Worm (Caenorhabditis elegans): ENCODE data around the gene gar-2.

The gar-2 gene

ce11 chrIII:6317345-6317744 is 8.2 kb downstream of the gar-2 start:
- TF ChIP-seq him-1 (tag; optimal IDR thresholded peaks at IDR 0.05), result no peak
- no peak for TF ChIP-seq dao-5 (tag; optimal IDR thresholded peaks at IDR 0.05)
- TF ChIP-seq W03F9.2 (tag; optimal IDR thresholded peaks at IDR 0.05), result no peak

ce11 chrIII:6324139-6324538 is 15.0 kb downstream of the gar-2 start, which contains the start of gene C56G2.5:
Gene C56G2.5, minus strand, starts transcription at chrIII:6324239.
- TF ChIP-seq W03F9.2 (tag; optimal IDR thresholded peaks at IDR 0.05), result no peak
- TF ChIP-seq him-1 (tag; optimal IDR thresholded peaks at IDR 0.05), result no peak
- no peak for TF ChIP-seq dao-5 (tag; optimal IDR thresholded peaks at IDR 0.05)

- TF ChIP-seq W03F9.2 (tag; optimal IDR thresholded peaks at IDR 0.05), result no peak
- TF ChIP-seq dao-5 (tag; optimal IDR thresholded peaks at IDR 0.05), result no peak
- no peak for TF ChIP-seq him-1 (tag; optimal IDR thresholded peaks at IDR 0.05)
These were observed 22.1 kb downstream of the gar-2 start, which contains the start of gene C56G2.4 for ce11 chrIII:6331211-6331782. Gene C56G2.4, plus strand, starts transcription at chrIII:6331732.

- TF ChIP-seq him-1 (tag; optimal IDR thresholded peaks at IDR 0.05) (no peak), dao-5 (tag; optimal IDR thresholded peaks at IDR 0.05) (no peak), W03F9.2 (tag; optimal IDR thresholded peaks at IDR 0.05) (no peak)
These were observed 25.2 kb downstream of the gar-2 start for ce11 chrIII:6334364-6334763.

ce11 chrIII:6339919-6340434 is 30.8 kb downstream of the gar-2 start, which contains the start of gene let-767:
Gene let-767, minus strand, starts transcription at chrIII:6339969.
- TF ChIP-seq him-1 (tag; optimal IDR thresholded peaks at IDR 0.05) (no peak), dao-5 (tag; optimal IDR thresholded peaks at IDR 0.05) (no peak), W03F9.2 (tag; optimal IDR thresholded peaks at IDR 0.05) (no peak)

ce11 chrIII:6341878-6342453 is 32.8 kb downstream of the gar-2 start, which contains the start of gene rpn-13:
Gene rpn-13, minus strand, starts transcription at chrIII:6341928.
- TF ChIP-seq dao-5 (tag; optimal IDR thresholded peaks at IDR 0.05) (no peak), him-1 (tag; optimal IDR thresholded peaks at IDR 0.05) (peak; percentile 29), W03F9.2 (tag; optimal IDR thresholded peaks at IDR 0.05) (peak; percentile 1)

- TF ChIP-seq him-1 (tag; optimal IDR thresholded peaks at IDR 0.05) (no peak), W03F9.2 (tag; optimal IDR thresholded peaks at IDR 0.05) (no peak), dao-5 (tag; optimal IDR thresholded peaks at IDR 0.05) (no peak)
These were observed 34.1 kb downstream of the gar-2 start, which contains the start of gene C56G2.9 for ce11 chrIII:6343229-6343628. Gene C56G2.9, minus strand, starts transcription at chrIII:6343329.

ce11 chrIII:6344737-6345136 is 35.6 kb downstream of the gar-2 start:
- TF ChIP-seq dao-5 (tag; optimal IDR thresholded peaks at IDR 0.05), result no peak
- peak; percentile 90 for TF ChIP-seq W03F9.2 (tag; optimal IDR thresholded peaks at IDR 0.05)
- peak; percentile 74 for TF ChIP-seq him-1 (tag; optimal IDR thresholded peaks at IDR 0.05)

ce11 chrIII:6345968-6346498 is 36.9 kb downstream of the gar-2 start, which contains the start of the genes trmt-10C.2 and C56G2.22:
Gene trmt-10C.2, plus strand, starts transcription at chrIII:6346281.
Gene C56G2.22, plus strand, starts transcription at chrIII:6346448.
- TF ChIP-seq dao-5 (tag; optimal IDR thresholded peaks at IDR 0.05), result no peak
- no peak for TF ChIP-seq him-1 (tag; optimal IDR thresholded peaks at IDR 0.05)
- TF ChIP-seq W03F9.2 (tag; optimal IDR thresholded peaks at IDR 0.05), result no peak

ce11 chrIII:6348578-6348977 is 39.4 kb downstream of the gar-2 start:
- peak; percentile 64 for TF ChIP-seq him-1 (tag; optimal IDR thresholded peaks at IDR 0.05)
- no peak for TF ChIP-seq dao-5 (tag; optimal IDR thresholded peaks at IDR 0.05)

ce11 chrIII:6350424-6350823 is 41.3 kb downstream of the gar-2 start:
- no peak for TF ChIP-seq W03F9.2 (tag; optimal IDR thresholded peaks at IDR 0.05)
- TF ChIP-seq him-1 (tag; optimal IDR thresholded peaks at IDR 0.05), result no peak
- TF ChIP-seq dao-5 (tag; optimal IDR thresholded peaks at IDR 0.05), result no peak

- no peak for TF ChIP-seq dao-5 (tag; optimal IDR thresholded peaks at IDR 0.05)
These were observed 42.3 kb downstream of the gar-2 start for ce11 chrIII:6351438-6351837.

ce11 chrIII:6352459-6352858 is 43.3 kb downstream of the gar-2 start:
- no peak for TF ChIP-seq him-1 (tag; optimal IDR thresholded peaks at IDR 0.05)
- no peak for TF ChIP-seq dao-5 (tag; optimal IDR thresholded peaks at IDR 0.05)
- no peak for TF ChIP-seq W03F9.2 (tag; optimal IDR thresholded peaks at IDR 0.05)

ce11 chrIII:6353084-6353483 is 43.9 kb downstream of the gar-2 start, which contains the start of gene akap-1:
Gene akap-1, plus strand, starts transcription at chrIII:6353384.
- TF ChIP-seq him-1 (tag; optimal IDR thresholded peaks at IDR 0.05) (no peak), W03F9.2 (tag; optimal IDR thresholded peaks at IDR 0.05) (no peak), dao-5 (tag; optimal IDR thresholded peaks at IDR 0.05) (no peak)
